Worm (Caenorhabditis elegans) whole organism, midembryonic: ENCODE measurements around the gene C01F1.6.

Experiments used
- T22C8.4 ChIP-seq: fragments of 200-800 bp; sonication (Bioruptor generic); IDR thresholded peaks from 2 replicates; pipeline ENCODE4 v1.3.6; 2022; ENCODE audit warnings: missing genetic modification characterization, missing compliant biosample characterization
- cog-1 ChIP-seq: sonication (generic microtip); optimal IDR thresholded peaks from 2 replicates; lab custom pipeline; 2016; ENCODE audit warnings: missing genetic modification characterization, missing compliant biosample characterization
- flt-1 ChIP-seq: fragments of 200-800 bp; sonication (Bioruptor generic); IDR thresholded peaks from 2 replicates; pipeline ENCODE4 v1.3.6; 2022; ENCODE audit warnings: missing genetic modification characterization, missing compliant biosample characterization
- klf-2 ChIP-seq: fragments of 200-800 bp; sonication (Bioruptor generic); conservative IDR thresholded peaks from 2 replicates; pipeline ENCODE4 v1.3.6; 2022; ENCODE audit warnings: missing genetic modification reagents, missing genetic modification characterization, missing compliant biosample characterization
- med-1 ChIP-seq: sonication (generic microtip); optimal IDR thresholded peaks from 2 replicates; lab custom pipeline; 2017; ENCODE audit warnings: missing genetic modification characterization, mild to moderate bottlenecking, missing compliant biosample characterization, antibody characterized with exemption, missing genetic modification reagents; ENCODE audit not compliant: insufficient read depth
- ref-1 ChIP-seq: fragments of 200-800 bp; sonication (Bioruptor generic); conservative IDR thresholded peaks from 2 replicates; pipeline ENCODE4 v1.3.6; 2022; ENCODE audit warnings: missing genetic modification reagents, missing genetic modification characterization, missing compliant biosample characterization
- tab-1 ChIP-seq: fragments of 200-800 bp; sonication (Bioruptor generic); IDR thresholded peaks from 2 replicates; pipeline ENCODE4 v1.3.6; 2022; ENCODE audit warnings: missing genetic modification characterization, missing compliant biosample characterization
- ztf-23 ChIP-seq: fragments of 200-800 bp; sonication (Bioruptor generic); IDR thresholded peaks from 2 replicates; pipeline ENCODE4 v1.3.6; 2022; ENCODE audit warnings: missing genetic modification reagents, missing genetic modification characterization, missing compliant biosample characterization
- ztf-29 ChIP-seq: fragments of 200-800 bp; sonication (Bioruptor generic); IDR thresholded peaks from 2 replicates; pipeline ENCODE4 v1.3.6; 2022; ENCODE audit warnings: missing genetic modification reagents, missing genetic modification characterization, missing compliant biosample characterization

The C01F1.6 gene

DNA sequence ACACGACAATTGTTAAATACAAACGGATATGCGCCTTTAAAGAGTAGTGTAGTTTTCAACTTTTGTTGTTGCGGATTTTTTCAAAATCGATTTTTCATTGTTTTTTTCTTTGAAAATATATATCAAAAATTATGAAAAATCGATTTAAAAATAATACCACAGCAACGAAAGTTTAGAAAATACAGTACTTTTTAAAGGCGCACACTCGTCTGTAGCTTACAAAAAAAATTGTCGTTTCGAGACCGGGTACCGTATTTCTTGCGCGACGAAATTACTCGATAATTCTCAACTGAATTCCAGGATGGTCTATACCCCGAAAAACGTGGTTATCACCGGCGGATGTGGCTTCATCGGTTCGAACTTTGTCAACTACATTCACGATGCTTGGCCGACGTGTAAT is 6.8 kb upstream of the C01F1.6 start, which contains the start of gene rml-4:
Gene rml-4, plus strand, starts transcription at position 301 of the 400 bp plus-strand sequence.
- TF ChIP-seq klf-2 (GFP tag; lab: Robert Waterston, UW) (no peak), med-1 (GFP tag; lab: Kevin White, UChicago) (no peak), flt-1 (GFP tag; lab: Robert Waterston, UW) (no peak)

DNA sequence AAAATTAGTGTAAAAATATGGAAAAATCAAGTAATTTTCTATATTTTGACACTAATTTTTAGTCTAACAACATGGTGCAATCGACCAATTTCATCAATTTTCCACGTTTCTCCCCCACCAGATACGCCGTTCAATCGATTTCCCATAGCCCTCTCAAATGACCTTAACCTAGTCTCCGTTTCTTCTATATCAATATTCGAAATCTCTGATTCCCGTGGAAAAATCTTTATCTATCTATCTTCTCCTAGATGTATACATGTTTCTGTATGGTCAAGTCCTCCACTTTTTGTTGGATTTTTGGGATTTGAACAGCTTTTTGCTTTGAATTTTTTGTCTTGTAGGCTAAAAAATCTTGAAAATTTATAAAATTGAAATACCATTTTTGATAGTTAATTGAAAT is 6.2 kb upstream of the C01F1.6 start:
- no peak for TF ChIP-seq flt-1 (GFP tag; lab: Robert Waterston, UW)
- TF ChIP-seq klf-2 (GFP tag; lab: Robert Waterston, UW): no peak
- no peak for TF ChIP-seq ztf-29 (GFP tag; lab: Robert Waterston, UW)

DNA sequence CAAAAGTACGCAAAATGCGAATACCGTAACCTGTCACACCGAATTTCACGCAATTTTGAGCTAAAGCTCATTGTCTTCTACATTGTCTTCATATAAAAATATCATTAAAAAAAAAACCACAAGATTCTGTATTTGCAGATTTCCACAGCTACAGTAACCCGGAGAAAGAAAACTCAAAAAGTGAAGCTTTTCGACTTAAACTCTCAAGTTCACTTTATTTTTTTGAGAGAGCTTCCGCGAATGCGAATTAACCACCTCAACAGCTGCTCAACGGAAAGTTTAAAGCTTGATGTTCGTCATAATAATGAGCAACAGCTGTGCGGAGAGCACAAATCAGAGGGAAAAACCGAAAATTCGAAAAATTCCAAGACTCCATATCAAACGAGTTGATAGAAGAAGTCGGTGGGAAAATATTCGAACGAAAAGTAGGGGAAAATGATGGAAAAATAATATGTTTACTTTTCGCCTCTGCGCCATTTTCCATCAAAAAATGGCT is 5.1 kb upstream of the C01F1.6 start:
- TF ChIP-seq flt-1 (GFP tag; lab: Robert Waterston, UW) (no peak), T22C8.4 (GFP tag; lab: Robert Waterston, UW) (no peak), tab-1 (GFP tag; lab: Robert Waterston, UW) (no peak), ztf-23 (GFP tag; lab: Robert Waterston, UW) (no peak), ztf-29 (GFP tag; lab: Robert Waterston, UW) (no peak), cog-1 (tag; lab: Kevin White, UChicago) (no peak), ref-1 (no peak), klf-2 (GFP tag; lab: Robert Waterston, UW) (no peak), med-1 (GFP tag; lab: Kevin White, UChicago) (no peak)

DNA sequence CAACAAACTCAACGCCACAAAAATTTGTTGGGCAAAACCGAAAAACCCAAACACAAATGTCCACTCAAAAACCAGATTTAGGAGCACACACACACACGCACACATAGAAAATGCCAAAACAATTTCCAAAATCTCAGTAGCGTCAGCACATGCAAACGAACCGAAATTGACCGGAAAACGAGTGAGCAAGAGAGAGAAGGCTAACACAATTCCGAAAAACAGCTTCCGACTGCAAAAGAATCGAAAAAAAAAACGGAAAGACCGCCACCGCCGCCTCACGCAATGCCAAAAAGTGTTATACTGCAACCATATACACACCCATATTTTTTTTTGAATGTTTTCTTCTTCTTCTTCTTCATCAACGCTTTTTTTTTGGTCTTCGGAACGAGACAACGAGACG is 3.8 kb upstream of the C01F1.6 start:
- no peak for TF ChIP-seq ztf-23 (GFP tag; lab: Robert Waterston, UW)
- no peak for TF ChIP-seq ref-1
- TF ChIP-seq flt-1 (GFP tag; lab: Robert Waterston, UW): no peak
- TF ChIP-seq ztf-29 (GFP tag; lab: Robert Waterston, UW): no peak
- TF ChIP-seq T22C8.4 (GFP tag; lab: Robert Waterston, UW): no peak
- no peak for TF ChIP-seq klf-2 (GFP tag; lab: Robert Waterston, UW)
- no peak for TF ChIP-seq cog-1 (tag; lab: Kevin White, UChicago)
- no peak for TF ChIP-seq med-1 (GFP tag; lab: Kevin White, UChicago)
- TF ChIP-seq tab-1 (GFP tag; lab: Robert Waterston, UW): no peak

DNA sequence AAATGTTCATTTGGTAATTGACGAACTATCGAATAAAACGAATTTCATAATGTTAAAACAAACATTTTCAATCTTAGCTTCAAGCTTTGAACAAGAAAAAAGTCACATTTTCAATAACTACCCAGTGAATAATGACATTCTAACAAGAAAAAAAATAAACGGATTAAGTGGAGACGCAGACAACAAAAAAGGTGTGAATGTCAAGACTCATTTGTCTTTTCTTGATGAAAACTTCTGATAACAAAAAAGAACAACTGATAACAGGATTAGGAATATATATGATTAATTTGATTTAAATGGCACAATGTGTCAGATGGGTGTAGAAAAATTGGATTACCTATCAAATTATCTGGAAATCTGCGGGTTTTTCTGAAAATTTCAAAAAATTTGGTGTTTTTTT is 561 bp upstream of the C01F1.6 start:
- TF ChIP-seq med-1 (GFP tag; lab: Kevin White, UChicago): no peak
- no peak for TF ChIP-seq ztf-23 (GFP tag; lab: Robert Waterston, UW)
- TF ChIP-seq tab-1 (GFP tag; lab: Robert Waterston, UW): no peak
- TF ChIP-seq ztf-29 (GFP tag; lab: Robert Waterston, UW): no peak
- no peak for TF ChIP-seq ref-1
- TF ChIP-seq T22C8.4 (GFP tag; lab: Robert Waterston, UW): no peak
- no peak for TF ChIP-seq cog-1 (tag; lab: Kevin White, UChicago)
- TF ChIP-seq flt-1 (GFP tag; lab: Robert Waterston, UW): no peak
- TF ChIP-seq klf-2 (GFP tag; lab: Robert Waterston, UW): no peak

DNA sequence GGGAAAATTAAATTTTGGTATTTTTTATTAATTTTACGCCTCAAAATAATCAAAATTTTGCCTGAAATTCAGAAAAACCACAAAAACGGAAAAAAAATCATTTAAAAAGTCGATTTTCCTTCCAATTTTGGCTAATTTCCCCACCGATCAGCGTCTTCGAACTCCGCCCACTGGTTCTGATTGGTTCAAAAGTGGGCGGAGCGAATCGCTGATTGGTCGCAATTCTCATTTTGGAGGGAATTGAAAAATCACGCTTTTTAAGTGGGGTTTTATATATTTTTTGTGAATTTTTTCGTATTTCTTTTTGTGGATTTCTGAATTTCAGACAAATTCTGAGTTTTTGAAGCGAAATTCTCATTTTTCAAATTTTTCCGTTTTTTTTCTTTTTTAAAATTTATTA is 1.1 kb downstream of the C01F1.6 start:
- TF ChIP-seq ref-1 (no peak), tab-1 (GFP tag; lab: Robert Waterston, UW) (no peak), T22C8.4 (GFP tag; lab: Robert Waterston, UW) (no peak), cog-1 (tag; lab: Kevin White, UChicago) (no peak), klf-2 (GFP tag; lab: Robert Waterston, UW) (no peak)

DNA sequence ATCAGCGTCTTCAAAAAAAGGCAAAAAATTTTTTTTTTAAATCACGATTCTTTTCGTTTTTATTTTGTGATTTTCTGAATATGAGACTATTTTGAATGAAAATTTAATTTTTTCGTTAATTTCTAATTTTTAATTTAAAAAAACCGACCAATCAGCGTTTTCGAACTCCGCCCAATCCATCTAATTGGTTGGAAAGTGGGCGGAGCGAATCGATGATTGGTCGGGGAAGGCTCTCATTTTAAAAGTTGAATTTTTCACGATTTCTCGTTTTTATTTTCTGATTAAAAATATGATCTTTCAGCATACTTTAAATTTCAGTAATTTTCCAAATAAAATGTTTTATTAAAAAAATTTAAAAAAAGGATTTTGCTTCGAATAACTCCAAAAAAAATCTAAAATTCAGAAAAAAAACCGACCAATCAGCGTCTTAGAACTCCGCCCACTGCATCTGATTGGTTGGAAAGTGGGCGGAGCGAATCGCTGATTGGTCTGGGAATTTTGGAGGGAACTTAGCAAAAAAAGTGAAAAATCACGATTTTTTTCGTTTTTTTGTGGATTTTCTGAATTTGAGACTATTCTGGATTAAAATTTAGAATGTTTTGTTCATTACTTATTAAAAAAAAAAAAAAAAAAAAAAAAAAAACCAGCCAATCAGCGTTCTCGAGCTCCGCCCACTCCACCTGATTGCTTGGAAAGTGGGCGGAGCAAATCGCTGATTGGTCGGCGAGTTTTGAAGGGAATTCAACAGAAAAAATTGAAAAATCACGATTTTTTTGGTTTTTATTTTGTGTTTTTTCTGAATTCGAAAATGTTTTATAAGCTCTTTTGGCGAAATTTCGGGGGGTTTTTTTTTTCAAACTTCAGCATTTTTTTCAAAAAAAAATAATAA is 3.5 kb downstream of the C01F1.6 start:
- TF ChIP-seq med-1 (GFP tag; lab: Kevin White, UChicago): no peak

DNA sequence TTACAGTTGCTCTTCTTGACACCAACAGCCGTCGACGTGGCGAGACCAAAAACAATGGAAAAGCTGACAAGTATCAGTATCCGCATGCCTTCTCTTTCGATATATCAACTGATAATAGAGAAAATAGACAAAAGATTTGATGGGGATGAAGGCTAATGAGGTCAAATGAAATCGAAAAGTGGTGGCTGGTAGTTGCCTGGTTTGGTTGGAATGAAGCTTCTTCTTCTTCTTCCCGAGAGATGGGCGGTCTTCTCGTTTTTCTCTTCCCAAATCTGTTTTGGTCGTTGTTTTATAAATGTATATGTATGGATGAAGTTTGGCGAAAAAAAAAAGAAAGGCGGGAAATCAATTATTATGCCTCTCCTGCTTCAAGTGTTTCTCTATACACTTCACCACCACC is 6.3 kb downstream of the C01F1.6 start, which contains the start of gene C01F1.5:
Gene C01F1.5, minus strand, starts transcription at position 103 of the 400 bp plus-strand sequence.
- TF ChIP-seq flt-1 (GFP tag; lab: Robert Waterston, UW) (0 out of 2 replicates have a peak, but pooled peaks have one; percentile 34), med-1 (GFP tag; lab: Kevin White, UChicago) (no peak)

DNA sequence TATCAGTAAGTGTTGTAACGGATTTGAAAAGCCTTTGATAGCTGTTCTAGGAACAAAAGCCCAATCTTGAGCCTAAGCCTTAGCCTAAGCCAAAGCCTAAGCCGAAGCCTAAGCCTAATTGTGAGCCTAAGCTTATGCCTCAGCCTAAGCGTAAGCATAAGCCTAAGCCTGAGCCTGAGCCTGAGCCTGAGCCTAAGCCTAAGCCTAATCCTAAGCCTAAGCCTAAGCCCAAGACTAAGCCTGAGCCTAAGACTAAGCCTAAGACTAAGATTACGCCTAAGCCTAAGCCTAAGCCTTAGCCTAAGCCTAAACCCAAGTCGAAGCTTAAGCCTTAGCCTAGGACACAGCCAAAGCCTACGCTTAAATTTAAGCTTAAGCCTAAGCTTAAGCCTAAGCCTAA is 10.4 kb downstream of the C01F1.6 start:
- TF ChIP-seq ztf-23 (GFP tag; lab: Robert Waterston, UW) (no peak), ztf-29 (GFP tag; lab: Robert Waterston, UW) (0 out of 2 replicates have a peak, but pooled peaks have one; percentile 32)

DNA sequence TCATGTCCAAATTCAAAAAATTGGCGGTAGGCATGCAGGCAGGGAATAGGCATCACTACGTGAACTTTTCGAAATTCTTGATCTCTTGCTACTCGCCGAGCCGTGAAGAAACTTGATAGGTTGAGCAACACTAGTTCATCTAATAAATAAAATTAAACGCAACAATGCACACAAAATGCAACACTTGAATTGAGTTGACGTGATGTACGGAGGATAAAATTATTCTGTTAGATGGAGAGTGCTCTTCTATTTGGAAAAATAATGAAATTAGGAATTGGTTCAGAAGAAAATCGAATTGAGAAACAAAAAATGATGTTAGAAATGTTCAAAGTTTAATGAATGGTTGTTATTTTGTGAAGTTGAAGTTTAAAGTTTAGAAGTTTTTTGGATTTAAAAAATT is 11.1 kb downstream of the C01F1.6 start:
- TF ChIP-seq ref-1 (no peak), tab-1 (GFP tag; lab: Robert Waterston, UW) (no peak), cog-1 (tag; lab: Kevin White, UChicago) (no peak), ztf-29 (GFP tag; lab: Robert Waterston, UW) (no peak)
